Fruit fly (Drosophila melanogaster): ENCODE measurements around the gene dnt.

Gene dnt

dm6 chr2L:19377129-19378083, 14.4 kb upstream of the dnt start (continued):
- TF ChIP-seq Six4 (GFP tag; optimal IDR thresholded peaks at IDR 0.05) (no peak), CG12391 (tag; optimal IDR thresholded peaks at IDR 0.05) (peak; percentile 66), CG14710 (tag; optimal IDR thresholded peaks at IDR 0.05) (peak; percentile 65), grau (tag; optimal IDR thresholded peaks at IDR 0.05) (peak; percentile 52), wor (GFP tag; IDR thresholded peaks at IDR 0.05) (no peak), CG7963 (GFP tag; IDR thresholded peaks at IDR 0.05; ENCODE audit: partially characterized antibody) (no peak), onecut (GFP tag; IDR thresholded peaks at IDR 0.05) (peak; percentile 31; the same call in 1 of the 2 replicates), lab (GFP tag; optimal IDR thresholded peaks at IDR 0.05) (peak; percentile 53), CG18764 (GFP tag; optimal IDR thresholded peaks at IDR 0.05) (peak; percentile 22), otp (GFP tag; IDR thresholded peaks at IDR 0.05) (no peak), CG17328 (GFP tag; IDR thresholded peaks at IDR 0.05) (peak; percentile 67), tll (GFP tag; optimal IDR thresholded peaks at IDR 0.05) (no peak), CG8281 (tag; optimal IDR thresholded peaks at IDR 0.05) (no peak), MESR4 (GFP tag; optimal IDR thresholded peaks at IDR 0.05) (no peak), CG7372 (GFP tag; IDR thresholded peaks at IDR 0.05) (no peak), E2f1 (GFP tag; IDR thresholded peaks at IDR 0.05) (peak; percentile 42; the same call in 1 of the 2 replicates), Fer2 (tag; optimal IDR thresholded peaks at IDR 0.05) (no peak), wek (GFP tag; optimal IDR thresholded peaks at IDR 0.05) (no peak), Drgx (GFP tag; IDR thresholded peaks at IDR 0.05) (no peak), CG1233 (GFP tag; optimal IDR thresholded peaks at IDR 0.05) (peak; percentile 54), Trl (optimal IDR thresholded peaks at IDR 0.05) (no peak), Trl (GFP tag; optimal IDR thresholded peaks at IDR 0.05) (peak; percentile 1), CG3726 (GFP tag; IDR thresholded peaks at IDR 0.05) (no peak), B-H2 (GFP tag; optimal IDR thresholded peaks at IDR 0.05) (no peak), stc (GFP tag; IDR thresholded peaks at IDR 0.05) (no peak), CkIIα-i1 (GFP tag; IDR thresholded peaks at IDR 0.05) (no peak), Mrtf (GFP tag; IDR thresholded peaks at IDR 0.05) (peak; percentile 46; the same call in 1 of the 3 replicates), BEAF-32 (GFP tag; optimal IDR thresholded peaks at IDR 0.05) (no peak), Doc2 (GFP tag; IDR thresholded peaks at IDR 0.05) (no peak), CG6854 (GFP tag; optimal IDR thresholded peaks at IDR 0.05) (no peak), ro (GFP tag; IDR thresholded peaks at IDR 0.05) (no peak), CG10979 (tag; optimal IDR thresholded peaks at IDR 0.05) (peak; percentile 74), CG2120 (GFP tag; optimal IDR thresholded peaks at IDR 0.05) (peak; percentile 18), Nf-YA (GFP tag; IDR thresholded peaks at IDR 0.05) (no peak; the same call in 1 of the 2 replicates), trh (GFP tag; optimal IDR thresholded peaks at IDR 0.05) (no peak), chinmo (GFP tag; IDR thresholded peaks at IDR 0.05; ENCODE audit: partially characterized antibody) (no peak), CG10366 (GFP tag; IDR thresholded peaks at IDR 0.05) (0 out of 2 replicates have a peak, but pooled peaks have one; percentile 31), CG17385 (GFP tag; optimal IDR thresholded peaks at IDR 0.05) (peak; percentile 20), CG14965 (GFP tag; optimal IDR thresholded peaks at IDR 0.05; ENCODE audit: borderline replicate concordance) (no peak), en (GFP tag; optimal IDR thresholded peaks at IDR 0.05) (no peak), crol (GFP tag; IDR thresholded peaks at IDR 0.05) (peak; percentile 64), sug (tag; optimal IDR thresholded peaks at IDR 0.05) (no peak), dati (GFP tag; IDR thresholded peaks at IDR 0.05) (no peak), chn (GFP tag; optimal IDR thresholded peaks at IDR 0.05) (no peak), Hmx (GFP tag; optimal IDR thresholded peaks at IDR 0.05) (no peak), CG2129 (GFP tag; IDR thresholded peaks at IDR 0.05; ENCODE audit: partially characterized antibody) (no peak), CG10274 (GFP tag; optimal IDR thresholded peaks at IDR 0.05) (no peak), Hey (tag; optimal IDR thresholded peaks at IDR 0.05) (no peak), Hmr (GFP tag; optimal IDR thresholded peaks at IDR 0.05) (peak; percentile 9)

Measured in whole organism, embryonic.